Worm (Caenorhabditis elegans) whole organism, young adult: ENCODE data around the gene F14H3.4.

Source experiments
- B0261.1 ChIP-seq: sonication (generic microtip); optimal IDR thresholded peaks from 2 replicates; lab custom pipeline; 2016; ENCODE audit warnings: mild to moderate bottlenecking, missing genetic modification characterization, moderate library complexity, missing compliant biosample characterization
- B0336.3 ChIP-seq: fragments of 200-800 bp; sonication (Bioruptor generic); IDR thresholded peaks from 2 replicates; pipeline ENCODE4 v1.3.6; 2022; ENCODE audit warnings: missing genetic modification characterization, missing compliant biosample characterization
- C17E4.6 ChIP-seq: fragments of 200-800 bp; sonication (Bioruptor generic); IDR thresholded peaks from 2 replicates; pipeline ENCODE4 v1.3.6; 2022; ENCODE audit warnings: missing genetic modification reagents, missing genetic modification characterization, missing compliant biosample characterization
- F22D6.2 ChIP-seq: sonication (generic microtip); optimal IDR thresholded peaks from 2 replicates; lab custom pipeline; 2016; ENCODE audit warnings: mild to moderate bottlenecking, missing genetic modification characterization, missing compliant biosample characterization
- F33H1.4 ChIP-seq: fragments of 200-800 bp; sonication (Bioruptor generic); IDR thresholded peaks from 2 replicates; pipeline ENCODE4 v1.3.6; 2022; ENCODE audit warnings: missing genetic modification reagents, missing genetic modification characterization, missing compliant biosample characterization
- F37B4.10 ChIP-seq: fragments of 200-800 bp; sonication (Bioruptor generic); IDR thresholded peaks from 2 replicates; pipeline ENCODE4 v1.3.6; 2022; ENCODE audit warnings: missing genetic modification characterization, missing compliant biosample characterization
- F52B5.7 ChIP-seq: sonication (generic microtip); optimal IDR thresholded peaks from 2 replicates; lab custom pipeline; 2016; ENCODE audit warnings: mild to moderate bottlenecking, missing genetic modification characterization, missing compliant biosample characterization
- F57A8.1 ChIP-seq: fragments of 200-800 bp; sonication (Bioruptor generic); optimal IDR thresholded peaks from 2 replicates; lab custom pipeline; 2018; ENCODE audit warnings: mild to moderate bottlenecking, missing genetic modification characterization, moderate library complexity, missing compliant biosample characterization
- F57C9.4 ChIP-seq: sonication (generic microtip); optimal IDR thresholded peaks from 2 replicates; lab custom pipeline; 2017; ENCODE audit warnings: mild to moderate bottlenecking, missing genetic modification characterization, missing compliant biosample characterization
- K11D2.4 ChIP-seq: fragments of 200-800 bp; sonication (Bioruptor generic); IDR thresholded peaks from 2 replicates; pipeline ENCODE4 v1.3.6; 2022; ENCODE audit warnings: missing genetic modification reagents, missing genetic modification characterization, missing compliant biosample characterization
- K12H6.12 ChIP-seq: fragments of 200-800 bp; sonication (Bioruptor generic); optimal IDR thresholded peaks from 2 replicates; lab custom pipeline; 2018; ENCODE audit warnings: mild to moderate bottlenecking, missing genetic modification characterization, missing compliant biosample characterization
- T07F8.4 ChIP-seq: sonication (generic microtip); optimal IDR thresholded peaks from 2 replicates; lab custom pipeline; 2016; ENCODE audit warnings: mild to moderate bottlenecking, missing genetic modification characterization, moderate library complexity, missing compliant biosample characterization
- Y53G8AR.9 ChIP-seq: fragments of 200-800 bp; sonication (Bioruptor generic); conservative IDR thresholded peaks from 2 replicates; pipeline ENCODE4 v1.3.6; 2022; ENCODE audit warnings: missing genetic modification reagents, missing genetic modification characterization, missing compliant biosample characterization
- ama-1 ChIP-seq, 3 experiments: fragments of 150-350 bp in 1 of 3; sonication (generic microtip) in 2 of 3; optimal IDR thresholded peaks; 2 replicates each; lab custom pipeline; 2014 to 2018; ENCODE audit warnings: missing biosample characterization in 2 of 3, missing genetic modification characterization in 2 of 3, missing genetic modification reagents in 2 of 3
- aptf-3 ChIP-seq: fragments of 200-800 bp; sonication (Bioruptor generic); IDR thresholded peaks from 2 replicates; pipeline ENCODE4 v1.3.6; 2022; ENCODE audit warnings: missing genetic modification characterization, missing compliant biosample characterization
- atf-7 ChIP-seq: sonication (generic microtip); optimal IDR thresholded peaks from 2 replicates; lab custom pipeline; 2017; ENCODE audit warnings: mild to moderate bottlenecking, missing genetic modification characterization, missing compliant biosample characterization
- cebp-2 ChIP-seq: fragments of 200-800 bp; sonication (Bioruptor generic); IDR thresholded peaks from 2 replicates; pipeline ENCODE4 v1.3.6; 2022; ENCODE audit warnings: missing genetic modification characterization, missing compliant biosample characterization
- ceh-100 ChIP-seq: fragments of 200-800 bp; sonication (Bioruptor generic); IDR thresholded peaks from 2 replicates; pipeline ENCODE4 v1.3.6; 2022; ENCODE audit warnings: missing genetic modification reagents, missing genetic modification characterization, missing compliant biosample characterization
- ceh-58 ChIP-seq: fragments of 200-800 bp; sonication (Bioruptor generic); IDR thresholded peaks from 2 replicates; pipeline ENCODE4 v1.3.6; 2022; ENCODE audit warnings: missing genetic modification characterization, missing compliant biosample characterization
- ceh-79 ChIP-seq: sonication (generic microtip); optimal IDR thresholded peaks from 2 replicates; lab custom pipeline; 2017; ENCODE audit warnings: mild to moderate bottlenecking, missing genetic modification characterization, missing compliant biosample characterization
- ceh-91 ChIP-seq: fragments of 200-800 bp; sonication (Bioruptor generic); IDR thresholded peaks from 2 replicates; pipeline ENCODE4 v1.3.6; 2022; ENCODE audit warnings: missing genetic modification reagents, missing genetic modification characterization, missing compliant biosample characterization
- dox-1 ChIP-seq: fragments of 200-800 bp; sonication (Bioruptor generic); IDR thresholded peaks from 2 replicates; pipeline ENCODE4 v1.3.6; 2022; ENCODE audit warnings: missing genetic modification reagents, missing genetic modification characterization, missing compliant biosample characterization
- efl-1 ChIP-seq: fragments of 150-350 bp; optimal IDR thresholded peaks from 2 replicates; lab custom pipeline; 2014; ENCODE audit warnings: missing biosample characterization, missing genetic modification reagents, missing genetic modification characterization
- ekl-4 ChIP-seq: fragments of 200-800 bp; sonication (Bioruptor generic); IDR thresholded peaks from 2 replicates; pipeline ENCODE4 v1.3.6; 2022; ENCODE audit warnings: missing genetic modification reagents, missing genetic modification characterization, missing compliant biosample characterization
- fkh-3 ChIP-seq: sonication (generic microtip); optimal IDR thresholded peaks from 2 replicates; lab custom pipeline; 2016; ENCODE audit warnings: mild to moderate bottlenecking, missing genetic modification characterization, missing compliant biosample characterization
- him-1 ChIP-seq: sonication (generic microtip); optimal IDR thresholded peaks from 2 replicates; lab custom pipeline; 2016; ENCODE audit warnings: missing genotype, missing genetic modification reagents, missing genetic modification characterization, missing compliant biosample characterization
- hlh-26 ChIP-seq: fragments of 200-800 bp; sonication (Bioruptor generic); conservative IDR thresholded peaks from 2 replicates; pipeline ENCODE4 v1.3.6; 2022; ENCODE audit warnings: missing genetic modification reagents, missing genetic modification characterization, missing compliant biosample characterization
- hmg-1.2 ChIP-seq: fragments of 200-800 bp; sonication (Bioruptor generic); IDR thresholded peaks from 2 replicates; pipeline ENCODE4 v1.3.6; 2022; ENCODE audit warnings: missing genetic modification reagents, missing genetic modification characterization, missing compliant biosample characterization
- hmg-20 ChIP-seq: fragments of 200-800 bp; sonication (Bioruptor generic); IDR thresholded peaks from 2 replicates; pipeline ENCODE4 v1.3.6; 2022; ENCODE audit warnings: missing genetic modification reagents, missing genetic modification characterization, missing compliant biosample characterization
- hrde-1 ChIP-seq: sonication (generic microtip); optimal IDR thresholded peaks from 2 replicates; lab custom pipeline; 2016; ENCODE audit warnings: missing genetic modification characterization, mild to moderate bottlenecking, missing compliant biosample characterization, moderate library complexity, missing genotype, missing genetic modification reagents, borderline replicate concordance
- hsf-1 ChIP-seq: fragments of 200-800 bp; sonication (Bioruptor generic); IDR thresholded peaks from 2 replicates; pipeline ENCODE4 v1.3.6; 2022; ENCODE audit warnings: missing genetic modification reagents, missing genetic modification characterization, missing compliant biosample characterization
- lin-40 ChIP-seq: sonication (generic microtip); optimal IDR thresholded peaks from 2 replicates; lab custom pipeline; 2016; ENCODE audit warnings: missing genetic modification characterization, mild to moderate bottlenecking, missing compliant biosample characterization, missing genotype, missing genetic modification reagents
- lsy-27 ChIP-seq: sonication (generic microtip); optimal IDR thresholded peaks from 2 replicates; lab custom pipeline; 2017; ENCODE audit warnings: missing genetic modification characterization, mild to moderate bottlenecking, missing compliant biosample characterization, antibody characterized with exemption, missing genotype, borderline replicate concordance; ENCODE audit not compliant: insufficient read depth
- madf-10 ChIP-seq: sonication (generic microtip); optimal IDR thresholded peaks from 2 replicates; lab custom pipeline; 2016; ENCODE audit warnings: mild to moderate bottlenecking, missing genetic modification characterization, missing compliant biosample characterization
- madf-3 ChIP-seq: fragments of 200-800 bp; sonication (Bioruptor generic); IDR thresholded peaks from 2 replicates; pipeline ENCODE4 v1.3.6; 2022; ENCODE audit warnings: missing genetic modification reagents, missing genetic modification characterization, missing compliant biosample characterization
- nfya-1 ChIP-seq: sonication (generic microtip); optimal IDR thresholded peaks from 2 replicates; lab custom pipeline; 2017; ENCODE audit warnings: antibody characterized with exemption, missing compliant biosample characterization, missing genetic modification characterization, borderline replicate concordance; ENCODE audit not compliant: insufficient read depth
- nfyb-1 ChIP-seq: fragments of 200-800 bp; sonication (Bioruptor generic); IDR thresholded peaks from 2 replicates; pipeline ENCODE4 v1.3.6; 2022; ENCODE audit warnings: missing genetic modification reagents, missing genetic modification characterization, missing compliant biosample characterization
- nhr-80 ChIP-seq: sonication (generic microtip); optimal IDR thresholded peaks from 2 replicates; lab custom pipeline; 2016; ENCODE audit warnings: missing genetic modification characterization, missing compliant biosample characterization
- pha-4 ChIP-seq: fragments of 150-350 bp; sonication (generic microtip); optimal IDR thresholded peaks from 2 replicates; lab custom pipeline; 2014; ENCODE audit warnings: missing biosample characterization, missing genetic modification reagents, missing genetic modification characterization
- rec-8 ChIP-seq, 2 experiments: sonication (generic microtip); optimal IDR thresholded peaks; 2 replicates each; lab custom pipeline; 2016; ENCODE audit warnings: mild to moderate bottlenecking in 2 of 2, missing genetic modification characterization in 2 of 2, missing genetic modification reagents in 2 of 2, missing genotype in 2 of 2, missing biosample characterization in 1 of 2, missing compliant biosample characterization in 1 of 2, moderate library complexity in 1 of 2
- snpc-4 ChIP-seq, 5 experiments: fragments of 150-350 bp in 1 of 5; sonication (generic microtip) in 4 of 5; optimal IDR thresholded peaks; 2 replicates each; lab custom pipeline; 2014 to 2018; ENCODE audit warnings: missing genetic modification characterization in 5 of 5, missing biosample characterization in 3 of 5, antibody characterized with exemption in 2 of 5, mild to moderate bottlenecking in 2 of 5, missing compliant biosample characterization in 2 of 5, missing genotype in 2 of 5, moderate library complexity in 2 of 5, missing genetic modification reagents in 1 of 5
- tbp1 ChIP-seq: fragments of 200-800 bp; sonication (Bioruptor generic); optimal IDR thresholded peaks from 2 replicates; lab custom pipeline; 2018; ENCODE audit warnings: mild to moderate bottlenecking, missing genetic modification characterization, missing compliant biosample characterization
- tbx-9 ChIP-seq: sonication (generic microtip); optimal IDR thresholded peaks from 2 replicates; lab custom pipeline; 2016; ENCODE audit warnings: borderline replicate concordance, missing genetic modification characterization, inconsistent platforms, missing compliant biosample characterization
- unc-130 ChIP-seq: sonication (generic microtip); optimal IDR thresholded peaks from 2 replicates; lab custom pipeline; 2016; ENCODE audit warnings: missing genetic modification reagents, missing genetic modification characterization, missing compliant biosample characterization
- ztf-22 ChIP-seq: fragments of 200-800 bp; sonication (Bioruptor generic); optimal IDR thresholded peaks from 2 replicates; lab custom pipeline; 2018; ENCODE audit warnings: mild to moderate bottlenecking, missing genetic modification characterization, moderate library complexity, missing compliant biosample characterization
- ztf-25 ChIP-seq: fragments of 200-800 bp; sonication (Bioruptor generic); IDR thresholded peaks from 2 replicates; pipeline ENCODE4 v1.3.6; 2022; ENCODE audit warnings: missing genetic modification reagents, missing genetic modification characterization, missing compliant biosample characterization

Gene F14H3.4

ce11 chrV:16046573-16046972 lies 8.3 kb downstream of the F14H3.4 start, which contains the start of gene ZK285.2:
Gene ZK285.2, plus strand, starts transcription at chrV:16046873.
- TF ChIP-seq nhr-80 (tag; lab: Kevin White, UChicago), result no peak
- TF ChIP-seq lsy-27 (tag; lab: Kevin White, UChicago), result no peak
- TF ChIP-seq ekl-4, result no peak
- no peak for TF ChIP-seq tbp1
- TF ChIP-seq B0261.1, result no peak
- no peak for TF ChIP-seq hrde-1 (tag; lab: Kevin White, UChicago)
- no peak for TF ChIP-seq nfya-1 (tag; lab: Kevin White, UChicago)
- no peak for TF ChIP-seq F37B4.10
- TF ChIP-seq, all 124 proteins: peak for 0

DNA sequence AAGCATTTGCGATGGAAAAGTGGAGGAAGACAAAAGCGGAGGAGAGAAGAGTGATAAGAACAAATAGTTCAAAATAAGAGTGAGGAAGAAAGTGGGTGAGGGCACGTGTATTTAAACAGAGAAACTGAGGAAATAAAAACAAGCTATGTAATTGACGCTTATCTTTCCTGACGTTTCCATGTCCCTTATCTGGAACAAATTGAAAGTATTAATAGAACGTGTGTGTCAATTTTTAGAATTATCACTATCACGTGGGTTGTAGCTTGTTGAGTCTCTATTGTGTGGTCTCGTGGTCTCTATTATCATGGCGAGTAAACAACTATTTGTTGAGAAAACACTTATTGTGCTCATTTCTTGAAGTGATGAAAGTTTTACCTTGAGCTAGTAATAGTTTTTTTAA lies 9.0 kb downstream of the F14H3.4 start, which contains the start of gene T10C6.15:
Gene T10C6.15, minus strand, starts transcription at position 104 of the 400 bp plus-strand sequence.
- TF ChIP-seq F22D6.2 (tag; lab: Kevin White, UChicago) (no peak), snpc-4 (GFP tag; optimal IDR thresholded peaks at IDR 0.05; lab: Kevin White, UChicago) (no peak), snpc-4 (tag; optimal IDR thresholded peaks at IDR 0.05; lab: Kevin White, UChicago) (peak in 1 of 4 experiments; percentile 9), K12H6.12 (no peak), ceh-79 (tag; lab: Kevin White, UChicago) (no peak), madf-3 (GFP tag; lab: Robert Waterston, UW) (no peak), F33H1.4 (no peak), madf-10 (peak; percentile 18), ztf-22 (GFP tag; lab: Kevin White, UChicago) (peak; percentile 71), cebp-2 (GFP tag; lab: Robert Waterston, UW) (no peak), B0336.3 (GFP tag; lab: Robert Waterston, UW) (0 out of 2 replicates have a peak, but pooled peaks have one; percentile 56), dox-1 (GFP tag; lab: Robert Waterston, UW) (no peak), F57A8.1 (GFP tag; lab: Kevin White, UChicago) (no peak), F52B5.7 (tag; lab: Kevin White, UChicago) (no peak), unc-130 (no peak), ceh-100 (GFP tag; lab: Robert Waterston, UW) (no peak), C17E4.6 (no peak), hlh-26 (GFP tag; lab: Robert Waterston, UW) (no peak), Y53G8AR.9 (GFP tag; lab: Robert Waterston, UW) (no peak), rec-8 (tag; optimal IDR thresholded peaks at IDR 0.05; lab: Kevin White, UChicago) (no peak), him-1 (tag; lab: Kevin White, UChicago) (no peak), ama-1 (optimal IDR thresholded peaks at IDR 0.05; lab: Kevin White, UChicago) (no peak), ama-1 (GFP tag; optimal IDR thresholded peaks at IDR 0.05; lab: Kevin White, UChicago) (no peak), tbx-9 (tag; lab: Kevin White, UChicago) (no peak), K11D2.4 (GFP tag; lab: Robert Waterston, UW) (no peak), hmg-20 (no peak), hmg-1.2 (GFP tag; lab: Robert Waterston, UW) (no peak), hsf-1 (GFP tag; lab: Robert Waterston, UW) (no peak), T07F8.4 (no peak), hrde-1 (tag; lab: Kevin White, UChicago) (no peak), ceh-91 (GFP tag; lab: Robert Waterston, UW) (no peak), B0261.1 (no peak), ekl-4 (no peak), lsy-27 (tag; lab: Kevin White, UChicago) (no peak), ztf-25 (no peak), tbp1 (peak; percentile 48), atf-7 (tag; lab: Kevin White, UChicago) (peak; percentile 66), fkh-3 (no peak), F57C9.4 (tag; lab: Kevin White, UChicago) (no peak), aptf-3 (GFP tag; lab: Robert Waterston, UW) (no peak), ceh-58 (no peak), nfyb-1 (no peak), efl-1 (GFP tag; lab: Kevin White, UChicago) (no peak), pha-4 (tag; lab: Kevin White, UChicago) (peak; percentile 70), lin-40 (tag; lab: Kevin White, UChicago) (no peak)
